Fruit fly (Drosophila melanogaster): ENCODE results near the gene msd1.

Gene msd1

dm6 chr3L:1322159-1322558, 9.4 kb upstream of the msd1 start:
- TF ChIP-seq brk (GFP tag; optimal IDR thresholded peaks at IDR 0.05): no peak
- TF ChIP-seq sage (GFP tag; optimal IDR thresholded peaks at IDR 0.05): no peak
- peak; percentile 99 for TF ChIP-seq Dfd (GFP tag; optimal IDR thresholded peaks at IDR 0.05)
- no peak for TF ChIP-seq Myc (optimal IDR thresholded peaks at IDR 0.05)
- no peak for TF ChIP-seq psq (GFP tag; optimal IDR thresholded peaks at IDR 0.05)

- TF ChIP-seq N (GFP tag; optimal IDR thresholded peaks at IDR 0.05) (no peak), h (GFP tag; optimal IDR thresholded peaks at IDR 0.05) (no peak), pan (optimal IDR thresholded peaks at IDR 0.05) (no peak), brk (GFP tag; optimal IDR thresholded peaks at IDR 0.05) (no peak), foxo (GFP tag; optimal IDR thresholded peaks at IDR 0.05) (no peak), CG9705 (GFP tag; optimal IDR thresholded peaks at IDR 0.05) (no peak), Hr78 (GFP tag; optimal IDR thresholded peaks at IDR 0.05) (no peak), lola (GFP tag; optimal IDR thresholded peaks at IDR 0.05) (no peak), dmrt93B (GFP tag; optimal IDR thresholded peaks at IDR 0.05) (no peak), CG32264 (GFP tag; optimal IDR thresholded peaks at IDR 0.05) (no peak), ey (GFP tag; optimal IDR thresholded peaks at IDR 0.05) (no peak), Mio (GFP tag; optimal IDR thresholded peaks at IDR 0.05) (no peak), OdsH (GFP tag; optimal IDR thresholded peaks at IDR 0.05) (no peak), Sp1 (GFP tag; optimal IDR thresholded peaks at IDR 0.05) (no peak), Abd-B (GFP tag; optimal IDR thresholded peaks at IDR 0.05) (no peak)
Observed at dm6 chr3L:1322706-1323105, 8.8 kb upstream of the msd1 start, which contains the start of gene CG9184. CG9184 (minus strand) TSS chr3L:1322806.

- TF ChIP-seq dsf (GFP tag; optimal IDR thresholded peaks at IDR 0.05; ENCODE audit: borderline replicate concordance): no peak
- TF ChIP-seq foxo (GFP tag; optimal IDR thresholded peaks at IDR 0.05): peak in 1 of 2 experiments; percentile 40
- peak; percentile 35 for TF ChIP-seq br (GFP tag; optimal IDR thresholded peaks at IDR 0.05)
- no peak for TF ChIP-seq Myc (optimal IDR thresholded peaks at IDR 0.05)
- no peak for TF ChIP-seq Jra (GFP tag; optimal IDR thresholded peaks at IDR 0.05)
- TF ChIP-seq N (GFP tag; optimal IDR thresholded peaks at IDR 0.05): no peak
- TF ChIP-seq Hr83 (GFP tag; optimal IDR thresholded peaks at IDR 0.05; ENCODE audit: poor library complexity, severe bottlenecking): no peak
- no peak for TF ChIP-seq Rel (GFP tag; optimal IDR thresholded peaks at IDR 0.05)
- TF ChIP-seq Rel (tag; optimal IDR thresholded peaks at IDR 0.05): no peak
- no peak for TF ChIP-seq Vsx2 (GFP tag; optimal IDR thresholded peaks at IDR 0.05; ENCODE audit: partially characterized antibody)
- TF ChIP-seq pan (optimal IDR thresholded peaks at IDR 0.05): no peak
- TF ChIP-seq lola (GFP tag; optimal IDR thresholded peaks at IDR 0.05): no peak
- TF ChIP-seq rgr (GFP tag; optimal IDR thresholded peaks at IDR 0.05): peak; percentile 50
- no peak for TF ChIP-seq CrebA (GFP tag; optimal IDR thresholded peaks at IDR 0.05; ENCODE audit: borderline replicate concordance)
- no peak for TF ChIP-seq dl (GFP tag; optimal IDR thresholded peaks at IDR 0.05; ENCODE audit: insufficient read depth in 1 of 2, partially characterized antibody in 2 of 2)
- no peak for TF ChIP-seq dmrt93B (GFP tag; optimal IDR thresholded peaks at IDR 0.05)
- no peak for TF ChIP-seq Hnf4 (GFP tag; optimal IDR thresholded peaks at IDR 0.05)
- TF ChIP-seq sv (GFP tag; optimal IDR thresholded peaks at IDR 0.05): peak; percentile 54
- TF ChIP-seq HLH106 (tag; optimal IDR thresholded peaks at IDR 0.05): peak; percentile 26
- peak; percentile 23 for TF ChIP-seq psq (GFP tag; optimal IDR thresholded peaks at IDR 0.05)
- no peak for TF ChIP-seq Hr78 (GFP tag; optimal IDR thresholded peaks at IDR 0.05)
- TF ChIP-seq ey (GFP tag; optimal IDR thresholded peaks at IDR 0.05): peak; percentile 52
- TF ChIP-seq Abd-B (GFP tag; optimal IDR thresholded peaks at IDR 0.05): no peak
- no peak for TF ChIP-seq Dif (GFP tag; optimal IDR thresholded peaks at IDR 0.05; ENCODE audit: partially characterized antibody)
- no peak for TF ChIP-seq jim (GFP tag; optimal IDR thresholded peaks at IDR 0.05)
- TF ChIP-seq woc (GFP tag; optimal IDR thresholded peaks at IDR 0.05): no peak
- TF ChIP-seq Sp1 (GFP tag; optimal IDR thresholded peaks at IDR 0.05): peak; percentile 15
- TF ChIP-seq GATAd (GFP tag; optimal IDR thresholded peaks at IDR 0.05): no peak
- TF ChIP-seq OdsH (GFP tag; optimal IDR thresholded peaks at IDR 0.05): peak; percentile 39
- TF ChIP-seq brk (GFP tag; optimal IDR thresholded peaks at IDR 0.05): no peak
- TF ChIP-seq CG32264 (GFP tag; optimal IDR thresholded peaks at IDR 0.05): no peak
- TF ChIP-seq sage (GFP tag; optimal IDR thresholded peaks at IDR 0.05): no peak
- TF ChIP-seq fru (GFP tag; optimal IDR thresholded peaks at IDR 0.05): peak; percentile 36
- no peak for TF ChIP-seq usp (GFP tag; optimal IDR thresholded peaks at IDR 0.05)
- no peak for TF ChIP-seq tai (GFP tag; optimal IDR thresholded peaks at IDR 0.05)
- no peak for TF ChIP-seq Mio (GFP tag; optimal IDR thresholded peaks at IDR 0.05)
- no peak for TF ChIP-seq CG9705 (GFP tag; optimal IDR thresholded peaks at IDR 0.05)
- TF ChIP-seq h (GFP tag; optimal IDR thresholded peaks at IDR 0.05): no peak
- TF ChIP-seq Dfd (GFP tag; optimal IDR thresholded peaks at IDR 0.05): no peak
Observed at dm6 chr3L:1323136-1323535, 8.4 kb upstream of the msd1 start.

Data from whole organism, wandering third instar larva.